Fruit fly (Drosophila melanogaster) whole organism, adult: ENCODE results near the gene CG11714.

Source experiments
- CG12768 ChIP-seq: fragments of 200-800 bp; sonication (Bioruptor generic); optimal IDR thresholded peaks from 2 replicates; lab custom pipeline; 2017; ENCODE audit warnings: missing biosample characterization, missing genetic modification characterization, mild to moderate bottlenecking, moderate library complexity, missing genetic modification reagents
- kay ChIP-seq: fragments of 200-800 bp; sonication (Bioruptor generic); peaks from one replicate; lab custom pipeline; 2016; ENCODE audit warnings: missing biosample characterization, missing genetic modification characterization, borderline replicate concordance
- pad ChIP-seq: fragments of 200-800 bp; sonication (Bioruptor generic); optimal IDR thresholded peaks from 3 replicates; lab custom pipeline; 2017; ENCODE audit warnings: missing biosample characterization, missing genetic modification characterization, mild to moderate bottlenecking, moderate library complexity, missing genetic modification reagents

DNA sequence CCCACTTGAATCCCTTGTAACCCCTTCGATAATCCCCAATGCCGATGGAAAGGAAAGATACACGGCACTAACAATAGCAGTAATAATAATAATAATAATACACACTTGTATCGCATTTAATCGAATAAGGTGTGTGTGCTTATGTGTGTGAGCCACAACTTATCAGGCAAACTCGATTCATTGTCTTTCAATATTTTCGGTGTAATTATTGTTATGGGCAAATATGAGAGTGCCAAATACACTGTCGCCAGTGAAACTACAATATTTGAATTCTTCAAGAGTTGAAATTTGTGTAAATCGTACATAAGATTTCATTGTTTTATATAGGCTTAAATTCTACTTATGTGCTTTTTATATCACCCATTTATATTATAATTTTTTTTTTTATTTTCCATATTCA lies 6.3 kb downstream of the CG11714 start:
- TF ChIP-seq kay (GFP tag; lab: Kevin White, UChicago) (no peak), pad (GFP tag; lab: Kevin White, UChicago) (no peak), CG12768 (no peak)
